ENCODE assay signal across 3 fruit fly cellular contexts in the genomic region with DNA sequence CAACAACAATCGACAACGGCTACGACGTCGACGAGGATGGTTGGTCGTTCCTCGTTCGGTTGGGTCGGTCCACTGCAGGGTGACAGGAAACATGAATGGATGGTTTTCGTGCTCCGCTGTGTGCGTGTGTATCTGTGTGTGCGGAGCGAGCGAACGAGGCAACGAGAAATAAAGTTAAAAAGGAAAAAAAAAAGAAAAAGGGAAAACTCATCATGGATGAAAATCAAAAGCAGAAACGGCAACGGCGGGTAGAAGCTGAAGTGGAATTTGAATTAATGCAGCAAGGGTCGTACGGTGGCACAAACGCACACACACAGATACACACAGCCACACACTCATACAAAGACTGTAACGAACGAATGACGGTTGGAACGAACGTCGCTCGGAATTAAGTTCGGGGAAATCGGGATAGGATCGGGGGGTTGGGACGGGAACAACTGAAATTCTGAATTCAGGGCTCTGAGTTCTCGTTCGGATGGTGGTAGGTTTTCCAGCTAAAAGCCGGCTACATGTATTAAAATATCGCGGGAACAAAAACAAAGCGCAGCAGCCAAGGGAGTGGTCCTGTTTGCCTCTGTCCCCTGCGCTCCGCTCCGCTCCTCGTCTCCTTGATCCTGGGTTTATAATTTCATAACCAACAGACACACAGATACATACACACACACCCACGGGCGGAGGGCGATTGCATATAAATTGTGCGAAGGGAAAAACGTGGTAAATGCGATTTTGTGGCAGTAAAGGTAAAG.
A peak's percentile ranks its signal among the peaks of the same experiment; 100 is the strongest.
TF ChIP-seq lines count a peak whose summit lies in the region.

No protein-coding gene starts in this region.

TF ChIP-seq in whole organism, embryonic, 481 proteins besides CTCF, POLR2A, EP300 and RAD21 (continued from another document):
- TF ChIP-seq CG5180 (GFP tag; optimal IDR thresholded peaks at IDR 0.05; lab: Kevin White, UChicago) (peak; percentile 88), kni (GFP tag; optimal IDR thresholded peaks at IDR 0.05; lab: Kevin White, UChicago) (peak; percentile 81), CG7839 (tag; optimal IDR thresholded peaks at IDR 0.05; lab: Kevin White, UChicago) (no peak), chinmo (GFP tag; IDR thresholded peaks at IDR 0.05; lab: Robert Waterston, UW; ENCODE audit: partially characterized antibody) (0 out of 4 replicates have a peak, but pooled peaks have one; percentile 52), MBD-R2 (GFP tag; IDR thresholded peaks at IDR 0.05; lab: Robert Waterston, UW) (no peak), CG7745 (tag; optimal IDR thresholded peaks at IDR 0.05; lab: Kevin White, UChicago) (peak; percentile 18), Med (GFP tag; lab: Kevin White, UChicago) (peak; percentile 58), CG13894 (tag; optimal IDR thresholded peaks at IDR 0.05; lab: Kevin White, UChicago) (peak; percentile 42), BEAF-32 (GFP tag; optimal IDR thresholded peaks at IDR 0.05; lab: Kevin White, UChicago) (no peak), Blimp-1 (GFP tag; optimal IDR thresholded peaks at IDR 0.05; lab: Kevin White, UChicago) (peak; percentile 52), nerfin-1 (tag; optimal IDR thresholded peaks at IDR 0.05; lab: Kevin White, UChicago) (peak; percentile 62), ci (GFP tag; IDR thresholded peaks at IDR 0.05; lab: Robert Waterston, UW) (peak; percentile 24; the same call in 1 of the 3 replicates), insv (GFP tag; optimal IDR thresholded peaks at IDR 0.05; lab: Kevin White, UChicago) (peak in 1 of 2 experiments; percentile 22), sqz (GFP tag; optimal IDR thresholded peaks at IDR 0.05; lab: Kevin White, UChicago) (peak; percentile 84), CG10543 (GFP tag; optimal IDR thresholded peaks at IDR 0.05; lab: Kevin White, UChicago) (peak; percentile 65), abd-A (tag; optimal IDR thresholded peaks at IDR 0.05; lab: Kevin White, UChicago) (peak; percentile 89), Deaf1 (tag; optimal IDR thresholded peaks at IDR 0.05; lab: Kevin White, UChicago) (peak; percentile 93), CG10959 (GFP tag; IDR thresholded peaks at IDR 0.05; lab: Robert Waterston, UW) (no peak), lov (optimal IDR thresholded peaks at IDR 0.05; lab: Kevin White, UChicago) (no peak), lov (GFP tag; IDR thresholded peaks at IDR 0.05; lab: Robert Waterston, UW) (0 out of 3 replicates have a peak, but pooled peaks have one; percentile 62), Atf6 (GFP tag; IDR thresholded peaks at IDR 0.05; lab: Robert Waterston, UW) (no peak), Max (GFP tag; optimal IDR thresholded peaks at IDR 0.05; lab: Kevin White, UChicago) (no peak), ssp (GFP tag; IDR thresholded peaks at IDR 0.05; lab: Robert Waterston, UW) (no peak), fu2 (GFP tag; optimal IDR thresholded peaks at IDR 0.05; lab: Kevin White, UChicago) (no peak), crol (GFP tag; IDR thresholded peaks at IDR 0.05; lab: Robert Waterston, UW) (peak; percentile 89), Awh (GFP tag; IDR thresholded peaks at IDR 0.05; lab: Robert Waterston, UW) (no peak), tll (GFP tag; optimal IDR thresholded peaks at IDR 0.05; lab: Kevin White, UChicago) (peak in 1 of 2 experiments; percentile 63), pros (GFP tag; optimal IDR thresholded peaks at IDR 0.05; lab: Kevin White, UChicago) (peak; percentile 92), Lpt (GFP tag; optimal IDR thresholded peaks at IDR 0.05; lab: Kevin White, UChicago) (peak; percentile 26), CG8478 (optimal IDR thresholded peaks at IDR 0.05; lab: Kevin White, UChicago) (peak; percentile 7), oc (tag; optimal IDR thresholded peaks at IDR 0.05; lab: Kevin White, UChicago) (peak; percentile 34), CG4854 (GFP tag; optimal IDR thresholded peaks at IDR 0.05; lab: Kevin White, UChicago) (no peak), Hmr (GFP tag; optimal IDR thresholded peaks at IDR 0.05; lab: Kevin White, UChicago) (no peak), CG8924 (tag; optimal IDR thresholded peaks at IDR 0.05; lab: Kevin White, UChicago) (no peak), cg (GFP tag; optimal IDR thresholded peaks at IDR 0.05; lab: Kevin White, UChicago) (peak; percentile 80)

TF ChIP-seq in whole organism, prepupa, 60 proteins besides CTCF, POLR2A, EP300 and RAD21 (continued from another document):
- TF ChIP-seq acj6 (GFP tag; optimal IDR thresholded peaks at IDR 0.05; lab: Kevin White, UChicago) (no peak), CG6276 (GFP tag; optimal IDR thresholded peaks at IDR 0.05; lab: Kevin White, UChicago) (no peak), CG6163 (GFP tag; IDR thresholded peaks at IDR 0.05; lab: Robert Waterston, UW) (peak; percentile 38; the same call in 1 of the 3 replicates)

TF ChIP-seq in whole organism, wandering third instar larva, 38 proteins besides CTCF, POLR2A, EP300 and RAD21 (continued from another document):
- TF ChIP-seq sv (GFP tag; optimal IDR thresholded peaks at IDR 0.05; lab: Kevin White, UChicago) (no peak), usp (GFP tag; optimal IDR thresholded peaks at IDR 0.05; lab: Kevin White, UChicago) (no peak), Abd-B (GFP tag; optimal IDR thresholded peaks at IDR 0.05; lab: Kevin White, UChicago) (no peak)
